Fruit fly (Drosophila melanogaster) whole organism, embryonic: ENCODE measurements around the gene Neu2.
A peak's percentile ranks its signal among the peaks of the same experiment; 100 is the strongest.

Experiments used
- Adf1 ChIP-seq: fragments of 200-800 bp; sonication (Bioruptor generic); IDR thresholded peaks from 2 replicates; pipeline ENCODE4 v1.3.6; 2022; ENCODE audit warnings: missing biosample characterization, missing genetic modification characterization
- Bteb2 ChIP-seq: fragments of 200-800 bp; sonication (Bioruptor generic); optimal IDR thresholded peaks from 2 replicates; lab custom pipeline; 2016; ENCODE audit warnings: missing biosample characterization, missing genetic modification characterization
- CG11085 ChIP-seq: fragments of 200-800 bp; sonication (Bioruptor generic); IDR thresholded peaks from 2 replicates; pipeline ENCODE4 v1.3.6; 2022; ENCODE audit warnings: missing biosample characterization, missing genetic modification characterization
- CG17186 ChIP-seq: fragments of 200-800 bp; sonication (Bioruptor generic); optimal IDR thresholded peaks from 3 replicates; lab custom pipeline; 2017; ENCODE audit warnings: missing biosample characterization, missing genetic modification reagents, missing genetic modification characterization
- CG17359 ChIP-seq: fragments of 200-800 bp; sonication (Bioruptor generic); optimal IDR thresholded peaks from 3 replicates; lab custom pipeline; 2018; ENCODE audit warnings: missing biosample characterization, mild to moderate bottlenecking, missing genetic modification characterization, moderate library complexity
- CG17829 ChIP-seq: fragments of 200-800 bp; optimal IDR thresholded peaks from 2 replicates; lab custom pipeline; 2019; ENCODE audit warnings: missing biosample characterization, mild to moderate bottlenecking, missing genetic modification characterization, moderate library complexity
- CG2116 ChIP-seq: fragments of 200-800 bp; sonication (Bioruptor generic); optimal IDR thresholded peaks from 3 replicates; lab custom pipeline; 2018; ENCODE audit warnings: missing biosample characterization, mild to moderate bottlenecking, missing genetic modification characterization
- CG2120 ChIP-seq: fragments of 200-800 bp; sonication (Bioruptor generic); optimal IDR thresholded peaks from 3 replicates; lab custom pipeline; 2016; ENCODE audit warnings: missing biosample characterization, missing genetic modification characterization
- CG2199 ChIP-seq: fragments of 200-800 bp; sonication (Bioruptor generic); IDR thresholded peaks from 3 replicates; pipeline ENCODE4 v1.3.6; 2022; ENCODE audit warnings: missing biosample characterization, missing genetic modification characterization
- CG32532 ChIP-seq: fragments of 200-800 bp; sonication (Bioruptor generic); IDR thresholded peaks from 2 replicates; pipeline ENCODE4 v1.3.6; 2022; ENCODE audit warnings: missing biosample characterization, missing genetic modification characterization
- CG3847 ChIP-seq: fragments of 200-800 bp; sonication (Bioruptor generic); IDR thresholded peaks from 2 replicates; pipeline ENCODE4 v1.3.6; 2022; ENCODE audit warnings: missing biosample characterization, missing genetic modification characterization
- CG42726 ChIP-seq: fragments of 200-800 bp; sonication (Bioruptor generic); IDR thresholded peaks from 2 replicates; pipeline ENCODE4 v1.3.6; 2022; ENCODE audit warnings: missing biosample characterization, missing genetic modification characterization; ENCODE audit not compliant: partially characterized antibody
- CG4424 ChIP-seq: fragments of 200-800 bp; sonication (Bioruptor generic); optimal IDR thresholded peaks from 3 replicates; lab custom pipeline; 2016; ENCODE audit warnings: missing biosample characterization, missing genetic modification characterization
- CG6765 ChIP-seq: fragments of 200-800 bp; sonication (Bioruptor generic); optimal IDR thresholded peaks from 3 replicates; lab custom pipeline; 2017; ENCODE audit warnings: missing biosample characterization, mild to moderate bottlenecking, missing genetic modification characterization
- CG7786 ChIP-seq: fragments of 200-800 bp; sonication (Bioruptor generic); optimal IDR thresholded peaks from 2 replicates; lab custom pipeline; 2016; ENCODE audit warnings: missing biosample characterization, missing genetic modification characterization
- CHES-1-like ChIP-seq: fragments of 200-800 bp; sonication (Bioruptor generic); optimal IDR thresholded peaks from 2 replicates; lab custom pipeline; 2016; ENCODE audit warnings: missing biosample characterization, missing genetic modification characterization
- D19A ChIP-seq: fragments of 200-800 bp; optimal IDR thresholded peaks from 3 replicates; lab custom pipeline; 2019; ENCODE audit warnings: missing biosample characterization, mild to moderate bottlenecking, missing genetic modification characterization, moderate library complexity
- D19B ChIP-seq: fragments of 200-800 bp; sonication (Bioruptor generic); optimal IDR thresholded peaks from 2 replicates; lab custom pipeline; 2017; ENCODE audit warnings: missing biosample characterization, mild to moderate bottlenecking, missing genetic modification characterization
- Dad ChIP-seq: fragments of 200-800 bp; sonication (Bioruptor generic); optimal IDR thresholded peaks from 3 replicates; lab custom pipeline; 2016; ENCODE audit warnings: missing biosample characterization, missing genetic modification characterization
- Dbx ChIP-seq: fragments of 200-800 bp; sonication (Bioruptor generic); IDR thresholded peaks from 3 replicates; pipeline ENCODE4 v1.3.6; 2022; ENCODE audit warnings: missing biosample characterization, missing genetic modification characterization
- Deaf1 ChIP-seq: fragments of 200-800 bp; optimal IDR thresholded peaks from 3 replicates; lab custom pipeline; 2019; ENCODE audit warnings: missing biosample characterization, mild to moderate bottlenecking, missing genetic modification characterization, moderate library complexity
- E2f2 ChIP-seq: fragments of 200-800 bp; sonication (Bioruptor generic); IDR thresholded peaks from 2 replicates; pipeline ENCODE4 v1.3.6; 2022; ENCODE audit warnings: missing biosample characterization, missing genetic modification characterization
- ERR ChIP-seq: fragments of 200-800 bp; sonication (Bioruptor generic); optimal IDR thresholded peaks from 2 replicates; lab custom pipeline; 2016; ENCODE audit warnings: missing biosample characterization, missing genetic modification characterization
- HmgD ChIP-seq: fragments of 200-800 bp; sonication (Bioruptor generic); optimal IDR thresholded peaks from 3 replicates; lab custom pipeline; 2016; ENCODE audit warnings: missing biosample characterization, missing genetic modification characterization
- HmgZ ChIP-seq: fragments of 200-800 bp; sonication (Bioruptor generic); optimal IDR thresholded peaks from 2 replicates; lab custom pipeline; 2018; ENCODE audit warnings: missing biosample characterization, mild to moderate bottlenecking, missing genetic modification characterization
- Hsf ChIP-seq: fragments of 200-800 bp; sonication (Bioruptor generic); optimal IDR thresholded peaks from 3 replicates; lab custom pipeline; 2016; ENCODE audit warnings: missing biosample characterization, missing genetic modification characterization
- Lhr ChIP-seq: fragments of 200-800 bp; sonication (Bioruptor generic); optimal IDR thresholded peaks from 3 replicates; lab custom pipeline; 2017; ENCODE audit warnings: mild to moderate bottlenecking, missing biosample characterization, missing genetic modification reagents, missing genetic modification characterization
- Meics ChIP-seq: fragments of 200-800 bp; sonication (Bioruptor generic); optimal IDR thresholded peaks from 2 replicates; lab custom pipeline; 2017; ENCODE audit warnings: missing biosample characterization, mild to moderate bottlenecking, missing genetic modification characterization
- Sry-δ ChIP-seq: fragments of 200-800 bp; sonication (Bioruptor generic); optimal IDR thresholded peaks from 2 replicates; lab custom pipeline; 2016; ENCODE audit warnings: missing biosample characterization, missing genetic modification characterization
- Stat92E ChIP-seq, 3 experiments: fragments of >200 bp in 2 of 3; fragments of 200-800 bp in 1 of 3; sonication (Bioruptor generic) in 1 of 3; optimal IDR thresholded peaks; 2 replicates each; lab custom pipeline; 2017 to 2019; ENCODE audit warnings: missing biosample characterization in 3 of 3, missing genetic modification characterization in 3 of 3, mild to moderate bottlenecking in 1 of 3, moderate library complexity in 1 of 3
- amos ChIP-seq: fragments of 200-800 bp; sonication (Bioruptor generic); IDR thresholded peaks from 2 replicates; pipeline ENCODE4 v1.3.6; 2022; ENCODE audit warnings: missing biosample characterization, missing genetic modification characterization; ENCODE audit not compliant: partially characterized antibody
- bigmax ChIP-seq: fragments of 200-800 bp; sonication (Bioruptor generic); optimal IDR thresholded peaks from 2 replicates; lab custom pipeline; 2018; ENCODE audit warnings: missing biosample characterization, mild to moderate bottlenecking, missing genetic modification characterization
- br ChIP-seq: fragments of >200 bp; optimal IDR thresholded peaks from 2 replicates; lab custom pipeline; 2017
- ci ChIP-seq: fragments of 200-800 bp; sonication (Bioruptor generic); IDR thresholded peaks from 3 replicates; pipeline ENCODE4 v1.3.6; 2022; ENCODE audit warnings: missing biosample characterization, missing genetic modification characterization
- corto ChIP-seq: fragments of 200-800 bp; sonication (Bioruptor generic); optimal IDR thresholded peaks from 2 replicates; lab custom pipeline; 2016; ENCODE audit warnings: missing biosample characterization, mild to moderate bottlenecking, missing genetic modification characterization, moderate library complexity
- ems ChIP-seq: fragments of 200-800 bp; sonication (Bioruptor generic); optimal IDR thresholded peaks from 3 replicates; lab custom pipeline; 2016; ENCODE audit warnings: missing biosample characterization, missing genetic modification characterization
- eve ChIP-seq, 2 experiments: fragments of >200 bp; optimal IDR thresholded peaks; 2 replicates each; lab custom pipeline; 2017; ENCODE audit warnings: missing biosample characterization in 2 of 2, missing genetic modification characterization in 2 of 2
- fu2 ChIP-seq: fragments of 200-800 bp; sonication (Bioruptor generic); optimal IDR thresholded peaks from 2 replicates; lab custom pipeline; 2016; ENCODE audit warnings: missing biosample characterization, missing genetic modification characterization
- gem ChIP-seq: fragments of 200-800 bp; sonication (Bioruptor generic); optimal IDR thresholded peaks from 2 replicates; lab custom pipeline; 2019; ENCODE audit warnings: missing biosample characterization, mild to moderate bottlenecking, missing genetic modification characterization, moderate library complexity
- gfzf ChIP-seq: fragments of 200-800 bp; sonication (Bioruptor generic); optimal IDR thresholded peaks from 2 replicates; lab custom pipeline; 2016; ENCODE audit warnings: missing biosample characterization, mild to moderate bottlenecking, missing genetic modification characterization, moderate library complexity
- inv ChIP-seq: fragments of 200-800 bp; sonication (Bioruptor generic); IDR thresholded peaks from 2 replicates; pipeline ENCODE4 v1.3.6; 2022; ENCODE audit warnings: missing biosample characterization, missing genetic modification characterization; ENCODE audit not compliant: partially characterized antibody
- knrl ChIP-seq: fragments of 200-800 bp; sonication (Bioruptor generic); IDR thresholded peaks from 3 replicates; pipeline ENCODE4 v1.3.6; 2022; ENCODE audit warnings: missing biosample characterization, missing genetic modification characterization; ENCODE audit not compliant: partially characterized antibody
- lola ChIP-seq, 3 experiments: fragments of >200 bp in 2 of 3; fragments of 200-800 bp in 1 of 3; sonication (Bioruptor generic) in 1 of 3; optimal IDR thresholded peaks; 2 replicates each; lab custom pipeline; 2017 to 2019; ENCODE audit warnings: missing biosample characterization in 3 of 3, missing genetic modification characterization in 3 of 3, mild to moderate bottlenecking in 1 of 3, moderate library complexity in 1 of 3
- mam ChIP-seq: fragments of 200-800 bp; sonication (Bioruptor generic); optimal IDR thresholded peaks from 3 replicates; lab custom pipeline; 2016; ENCODE audit warnings: missing biosample characterization, missing genetic modification characterization
- mld ChIP-seq: fragments of 200-800 bp; sonication (Bioruptor generic); IDR thresholded peaks from 3 replicates; pipeline ENCODE4 v1.3.6; 2022; ENCODE audit warnings: missing biosample characterization, missing genetic modification characterization; ENCODE audit not compliant: partially characterized antibody
- nmo ChIP-seq: fragments of 200-800 bp; sonication (Bioruptor generic); optimal IDR thresholded peaks from 2 replicates; lab custom pipeline; 2018; ENCODE audit warnings: missing biosample characterization, mild to moderate bottlenecking, missing genetic modification characterization, moderate library complexity
- pfk ChIP-seq: fragments of 200-800 bp; sonication (Bioruptor generic); optimal IDR thresholded peaks from 2 replicates; lab custom pipeline; 2018; ENCODE audit warnings: missing biosample characterization, mild to moderate bottlenecking, missing genetic modification characterization, moderate library complexity
- row ChIP-seq: fragments of 200-800 bp; sonication (Bioruptor generic); IDR thresholded peaks from 3 replicates; pipeline ENCODE4 v1.3.6; 2022; ENCODE audit warnings: missing biosample characterization, missing genetic modification characterization
- tin ChIP-seq: fragments of 200-800 bp; sonication (Bioruptor generic); optimal IDR thresholded peaks from 3 replicates; lab custom pipeline; 2016; ENCODE audit warnings: missing biosample characterization, missing genetic modification characterization
- vvl ChIP-seq: fragments of 200-800 bp; sonication (Bioruptor generic); IDR thresholded peaks from 2 replicates; pipeline ENCODE4 v1.3.6; 2022; ENCODE audit warnings: missing biosample characterization, missing genetic modification characterization

The Neu2 gene

dm6 chr3L:21483837-21484236, 6.5 kb downstream of the Neu2 start (continued):
- TF ChIP-seq amos (GFP tag; lab: Robert Waterston, UW) (peak; percentile 51), mam (GFP tag; lab: Kevin White, UChicago) (peak; percentile 19), CG17186 (GFP tag; lab: Kevin White, UChicago) (no peak), D19B (GFP tag; lab: Kevin White, UChicago) (no peak), Adf1 (0 out of 2 replicates have a peak, but pooled peaks have one; percentile 8), CG2120 (GFP tag; lab: Kevin White, UChicago) (peak; percentile 46), CG6765 (no peak), Deaf1 (no peak), D19A (peak; percentile 46), CG4424 (peak; percentile 25), CG17829 (peak; percentile 78), CG11085 (no peak), nmo (peak; percentile 35), br (lab: Kevin White, UChicago) (no peak), Meics (GFP tag; lab: Kevin White, UChicago) (no peak), inv (GFP tag; lab: Robert Waterston, UW) (no peak), Sry-δ (GFP tag; lab: Kevin White, UChicago) (peak; percentile 49), fu2 (peak; percentile 19), CHES-1-like (GFP tag; lab: Kevin White, UChicago) (peak; percentile 43), corto (GFP tag; lab: Kevin White, UChicago) (no peak), CG3847 (peak; percentile 90), HmgD (GFP tag; lab: Kevin White, UChicago) (peak; percentile 87), tin (GFP tag; lab: Kevin White, UChicago) (peak; percentile 31), mld (GFP tag; lab: Robert Waterston, UW) (no peak), E2f2 (peak; percentile 43), CG7786 (GFP tag; lab: Kevin White, UChicago) (peak; percentile 10), gem (tag; lab: Kevin White, UChicago) (peak; percentile 36), Dbx (GFP tag; lab: Robert Waterston, UW) (no peak; the same call in 2 of the 3 replicates), CG42726 (GFP tag; lab: Robert Waterston, UW) (0 out of 2 replicates have a peak, but pooled peaks have one; percentile 46), pfk (GFP tag; lab: Kevin White, UChicago) (peak; percentile 76), CG2116 (GFP tag; lab: Kevin White, UChicago) (peak; percentile 68), Hsf (GFP tag; lab: Kevin White, UChicago) (peak; percentile 44), Lhr (GFP tag; lab: Kevin White, UChicago) (peak; percentile 95), ems (GFP tag; lab: Kevin White, UChicago) (no peak), ci (GFP tag; lab: Robert Waterston, UW) (peak; percentile 71; the same call in 2 of the 3 replicates), HmgZ (tag; lab: Kevin White, UChicago) (peak; percentile 87), Stat92E (GFP tag; optimal IDR thresholded peaks at IDR 0.05; lab: Kevin White, UChicago) (peak in 1 of 3 experiments; percentile 26), ERR (GFP tag; lab: Kevin White, UChicago) (peak; percentile 36), Dad (GFP tag; lab: Kevin White, UChicago) (peak; percentile 34), gfzf (GFP tag; lab: Kevin White, UChicago) (peak; percentile 41), knrl (GFP tag; lab: Robert Waterston, UW) (peak; percentile 50; the same call in 1 of the 3 replicates), vvl (GFP tag; lab: Robert Waterston, UW) (peak; percentile 99), bigmax (GFP tag; lab: Kevin White, UChicago) (peak; percentile 9), CG32532 (peak; percentile 56; the same call in 1 of the 2 replicates), CG2199 (peak; percentile 83; the same call in 1 of the 3 replicates), eve (GFP tag; optimal IDR thresholded peaks at IDR 0.05; lab: Kevin White, UChicago) (peak in 1 of 2 experiments; percentile 35), lola (GFP tag; optimal IDR thresholded peaks at IDR 0.05; lab: Kevin White, UChicago) (peak in 1 of 3 experiments; percentile 6), CG17359 (no peak), row (GFP tag; lab: Robert Waterston, UW) (peak; percentile 20; the same call in 1 of the 3 replicates), Bteb2 (GFP tag; lab: Kevin White, UChicago) (peak; percentile 17)
